Worm (Caenorhabditis elegans): ENCODE measurements around the gene F32D8.15.

The F32D8.15 gene

DNA sequence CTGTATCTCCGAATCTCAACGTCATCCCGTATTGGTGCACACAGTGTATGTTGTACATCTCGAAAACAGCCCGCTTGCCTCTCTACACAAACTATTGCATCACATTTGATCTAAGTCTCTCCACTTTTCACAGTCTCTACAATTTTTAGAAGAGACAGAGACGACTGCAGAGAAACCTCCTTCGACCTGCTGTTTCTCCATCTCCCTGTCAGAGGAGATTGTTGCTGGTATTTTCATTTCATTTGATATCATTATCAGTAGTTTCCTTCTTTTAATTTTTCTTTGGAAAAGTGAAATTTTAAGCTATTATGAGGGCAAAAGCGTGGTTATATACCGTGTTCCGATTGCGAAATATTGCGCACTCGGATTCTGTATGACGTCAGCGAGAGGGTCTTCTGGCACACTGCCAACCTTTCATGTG is 36.7 kb downstream of the F32D8.15 start (continued):
- TF ChIP-seq snpc-4 (GFP tag; optimal IDR thresholded peaks at IDR 0.05) (no peak), snpc-4 (tag; optimal IDR thresholded peaks at IDR 0.05) (peak in 2 of 4 experiments; percentile 31 to 51), pha-4 (tag; optimal IDR thresholded peaks at IDR 0.05) (no peak), F37B4.10 (GFP tag; IDR thresholded peaks at IDR 0.05) (no peak), hrde-1 (tag; optimal IDR thresholded peaks at IDR 0.05; ENCODE audit: borderline replicate concordance) (no peak), K12H6.12 (tag; optimal IDR thresholded peaks at IDR 0.05) (peak; percentile 42), ekl-4 (GFP tag; IDR thresholded peaks at IDR 0.05) (no peak), die-1 (tag; optimal IDR thresholded peaks at IDR 0.05) (no peak), F22D6.2 (tag; optimal IDR thresholded peaks at IDR 0.05) (no peak), chd-7 (tag; optimal IDR thresholded peaks at IDR 0.05) (peak; percentile 72), cebp-1 (GFP tag; IDR thresholded peaks at IDR 0.05) (peak; percentile 95), cebp-1 (tag; optimal IDR thresholded peaks at IDR 0.05) (peak; percentile 99), hlh-26 (GFP tag; conservative IDR thresholded peaks at IDR 0.05) (no peak), F52B5.7 (tag; optimal IDR thresholded peaks at IDR 0.05) (no peak), ztf-6 (GFP tag; IDR thresholded peaks at IDR 0.05) (no peak), K11D2.4 (GFP tag; IDR thresholded peaks at IDR 0.05) (no peak), dpl-1 (GFP tag; optimal IDR thresholded peaks at IDR 0.05) (no peak), cebp-2 (GFP tag; IDR thresholded peaks at IDR 0.05) (no peak), unc-130 (GFP tag; optimal IDR thresholded peaks at IDR 0.05) (no peak), madf-3 (GFP tag; IDR thresholded peaks at IDR 0.05) (no peak), ZK185.1 (tag; optimal IDR thresholded peaks at IDR 0.05; ENCODE audit: poor library complexity, severe bottlenecking) (peak; percentile 52), ztf-22 (GFP tag; optimal IDR thresholded peaks at IDR 0.05) (peak; percentile 80), dox-1 (GFP tag; IDR thresholded peaks at IDR 0.05) (peak; percentile 62), rec-8 (tag; optimal IDR thresholded peaks at IDR 0.05) (no peak), hlh-12 (tag; optimal IDR thresholded peaks at IDR 0.05) (no peak), tbx-9 (tag; optimal IDR thresholded peaks at IDR 0.05; ENCODE audit: borderline replicate concordance) (no peak), ztf-28 (GFP tag; IDR thresholded peaks at IDR 0.05) (no peak), Y53F4B.3 (GFP tag; IDR thresholded peaks at IDR 0.05) (no peak), lsy-27 (tag; optimal IDR thresholded peaks at IDR 0.05; ENCODE audit: borderline replicate concordance, insufficient read depth) (no peak), madf-6 (GFP tag; IDR thresholded peaks at IDR 0.05) (no peak), nfyb-1 (GFP tag; IDR thresholded peaks at IDR 0.05) (peak; percentile 68; the same call in 1 of the 2 replicates), mxl-1 (tag; optimal IDR thresholded peaks at IDR 0.05) (no peak), sdz-38 (tag; optimal IDR thresholded peaks at IDR 0.05) (no peak), B0019.2 (GFP tag; conservative IDR thresholded peaks at IDR 0.05) (no peak), ama-1 (optimal IDR thresholded peaks at IDR 0.05) (peak; percentile 41), ama-1 (GFP tag; optimal IDR thresholded peaks at IDR 0.05) (no peak), aptf-3 (GFP tag; IDR thresholded peaks at IDR 0.05) (no peak), akir-1 (GFP tag; optimal IDR thresholded peaks at IDR 0.05) (no peak), athp-1 (tag; optimal IDR thresholded peaks at IDR 0.05) (no peak), ceh-40 (GFP tag; IDR thresholded peaks at IDR 0.05) (no peak), F57C9.4 (tag; optimal IDR thresholded peaks at IDR 0.05) (no peak), C17E4.6 (GFP tag; IDR thresholded peaks at IDR 0.05) (no peak), attf-3 (GFP tag; conservative IDR thresholded peaks at IDR 0.05) (no peak), attf-5 (GFP tag; optimal IDR thresholded peaks at IDR 0.05) (peak; percentile 73), F10E7.11 (tag; optimal IDR thresholded peaks at IDR 0.05) (no peak), efl-1 (GFP tag; optimal IDR thresholded peaks at IDR 0.05) (no peak), rcor-1 (GFP tag; IDR thresholded peaks at IDR 0.05) (no peak), egl-44 (GFP tag; IDR thresholded peaks at IDR 0.05) (peak; percentile 71), hsf-1 (GFP tag; IDR thresholded peaks at IDR 0.05) (no peak), zfh-2 (GFP tag; conservative IDR thresholded peaks at IDR 0.05) (no peak)

Data from whole organism, young adult.